Worm (Caenorhabditis elegans) whole organism, L4/young adult: ENCODE data around the gene mdh-2.

Source experiments
- W03F9.2 ChIP-seq: fragments of 150-350 bp; optimal IDR thresholded peaks from 2 replicates; lab custom pipeline; 2014; ENCODE audit warnings: missing biosample characterization, missing genetic modification characterization
- dao-5 ChIP-seq: sonication (generic microtip); optimal IDR thresholded peaks from 2 replicates; lab custom pipeline; 2016; ENCODE audit warnings: missing genotype, missing genetic modification characterization, moderate library complexity, missing compliant biosample characterization
- him-1 ChIP-seq: sonication (generic microtip); optimal IDR thresholded peaks from 2 replicates; lab custom pipeline; 2016; ENCODE audit warnings: missing genotype, missing genetic modification reagents, missing genetic modification characterization, missing compliant biosample characterization

The mdh-2 gene

ce11 chrIII:6558487-6558886, 49.4 kb downstream of the mdh-2 start, which contains the start of gene C09E7.8:
Gene C09E7.8 (minus strand): TSS chrIII:6558587.
- TF ChIP-seq him-1 (tag; lab: Kevin White, UChicago) (no peak), W03F9.2 (no peak), dao-5 (tag; lab: Kevin White, UChicago) (no peak)
